Worm (Caenorhabditis elegans): ENCODE results near the gene nipa-1.
A peak's percentile ranks its signal among the peaks of the same experiment; 100 is the strongest.

nipa-1 gene

DNA sequence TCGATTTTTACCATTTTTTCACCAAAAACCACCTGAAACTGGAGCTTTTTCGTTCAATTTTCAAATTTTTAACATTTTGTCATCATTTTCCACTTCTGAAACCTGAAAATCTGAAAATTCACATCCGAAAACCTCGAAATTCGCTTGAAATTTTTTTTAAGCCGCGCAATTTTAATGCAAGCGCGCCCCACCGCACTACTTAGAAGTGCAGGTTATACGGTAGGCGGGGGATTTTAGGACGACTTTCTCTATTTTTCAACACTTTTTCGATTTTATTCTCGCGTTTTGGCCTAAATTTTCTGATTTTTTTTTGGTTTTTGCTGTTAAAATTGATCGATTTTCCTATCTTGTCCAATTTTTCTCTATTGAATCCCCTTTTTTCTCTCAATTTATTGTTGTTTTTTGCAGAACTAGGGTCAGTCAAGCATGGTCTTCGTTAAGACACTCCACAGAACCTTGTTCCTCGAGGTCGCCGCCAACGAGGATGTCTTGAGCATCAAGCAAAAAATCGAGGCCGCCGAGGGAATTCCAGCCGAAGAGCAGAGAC is 58.9 kb downstream of the nipa-1 start, which contains the start of gene ubl-1 (continued):
- TF ChIP-seq ets-4 (GFP tag; optimal IDR thresholded peaks at IDR 0.05) (no peak), F57A8.1 (GFP tag; optimal IDR thresholded peaks at IDR 0.05) (no peak), ZK185.1 (tag; optimal IDR thresholded peaks at IDR 0.05; ENCODE audit: poor library complexity, severe bottlenecking) (peak; percentile 59), hsf-1 (GFP tag; IDR thresholded peaks at IDR 0.05) (no peak), F33H1.4 (GFP tag; IDR thresholded peaks at IDR 0.05) (peak; percentile 78), B0019.2 (GFP tag; conservative IDR thresholded peaks at IDR 0.05) (0 out of 2 replicates have a peak, but pooled peaks have one; percentile 27), aptf-3 (GFP tag; IDR thresholded peaks at IDR 0.05) (no peak), snpc-4 (GFP tag; optimal IDR thresholded peaks at IDR 0.05) (no peak), snpc-4 (tag; optimal IDR thresholded peaks at IDR 0.05) (peak; percentile 8 to 65 (median 40)), lsy-27 (tag; optimal IDR thresholded peaks at IDR 0.05; ENCODE audit: borderline replicate concordance, insufficient read depth) (no peak), xnd-1 (tag; optimal IDR thresholded peaks at IDR 0.05) (peak; percentile 1), mel-28 (tag; optimal IDR thresholded peaks at IDR 0.05; ENCODE audit: borderline replicate concordance) (no peak), madf-8 (GFP tag; conservative IDR thresholded peaks at IDR 0.05) (no peak), K12H6.12 (tag; optimal IDR thresholded peaks at IDR 0.05) (no peak), mcd-1 (GFP tag; IDR thresholded peaks at IDR 0.05) (peak; percentile 97), F49E8.2 (tag; optimal IDR thresholded peaks at IDR 0.05; ENCODE audit: insufficient read depth) (peak; percentile 29), ztf-26 (tag; optimal IDR thresholded peaks at IDR 0.05) (no peak), hrde-1 (tag; optimal IDR thresholded peaks at IDR 0.05; ENCODE audit: borderline replicate concordance) (no peak), F22D6.2 (tag; optimal IDR thresholded peaks at IDR 0.05) (no peak), madf-10 (tag; optimal IDR thresholded peaks at IDR 0.05) (peak; percentile 14), bed-1 (GFP tag; IDR thresholded peaks at IDR 0.05) (no peak), him-1 (tag; optimal IDR thresholded peaks at IDR 0.05) (no peak), hlh-12 (tag; optimal IDR thresholded peaks at IDR 0.05) (no peak), K11D2.4 (GFP tag; IDR thresholded peaks at IDR 0.05) (no peak), Y53F4B.3 (GFP tag; IDR thresholded peaks at IDR 0.05) (no peak), let-607 (tag; optimal IDR thresholded peaks at IDR 0.05) (no peak), F57C9.4 (tag; optimal IDR thresholded peaks at IDR 0.05) (no peak), hmg-20 (GFP tag; IDR thresholded peaks at IDR 0.05) (no peak), cebp-1 (GFP tag; IDR thresholded peaks at IDR 0.05) (no peak), cebp-1 (tag; optimal IDR thresholded peaks at IDR 0.05) (peak; percentile 62), Y53G8AR.9 (GFP tag; conservative IDR thresholded peaks at IDR 0.05) (no peak), snpc-1.1 (tag; optimal IDR thresholded peaks at IDR 0.05; ENCODE audit: insufficient read depth) (peak; percentile 40), ceh-100 (GFP tag; IDR thresholded peaks at IDR 0.05) (0 out of 2 replicates have a peak, but pooled peaks have one; percentile 21), lsl-1 (GFP tag; optimal IDR thresholded peaks at IDR 0.05) (peak; percentile 84)

- peak; percentile 50; the same call in 1 of the 2 replicates for TF ChIP-seq mcd-1 (GFP tag; IDR thresholded peaks at IDR 0.05)
- no peak for TF ChIP-seq sdz-38 (tag; optimal IDR thresholded peaks at IDR 0.05)
- TF ChIP-seq ztf-22 (GFP tag; optimal IDR thresholded peaks at IDR 0.05), result no peak
- TF ChIP-seq nhr-80 (tag; optimal IDR thresholded peaks at IDR 0.05), result no peak
- peak; percentile 98 for TF ChIP-seq hmg-1.2 (GFP tag; IDR thresholded peaks at IDR 0.05)
Measured at ce11 chrIII:3066769-3067168, 60.2 kb downstream of the nipa-1 start.
